Worm (Caenorhabditis elegans) whole organism, midembryonic: ENCODE data around the gene Y34B4A.10.

Experiments used
- flt-1 ChIP-seq: fragments of 200-800 bp; sonication (Bioruptor generic); IDR thresholded peaks from 2 replicates; pipeline ENCODE4 v1.3.6; 2022; ENCODE audit warnings: missing genetic modification characterization, missing compliant biosample characterization
- klf-2 ChIP-seq: fragments of 200-800 bp; sonication (Bioruptor generic); conservative IDR thresholded peaks from 2 replicates; pipeline ENCODE4 v1.3.6; 2022; ENCODE audit warnings: missing genetic modification reagents, missing genetic modification characterization, missing compliant biosample characterization
- ref-1 ChIP-seq: fragments of 200-800 bp; sonication (Bioruptor generic); conservative IDR thresholded peaks from 2 replicates; pipeline ENCODE4 v1.3.6; 2022; ENCODE audit warnings: missing genetic modification reagents, missing genetic modification characterization, missing compliant biosample characterization
- tab-1 ChIP-seq: fragments of 200-800 bp; sonication (Bioruptor generic); IDR thresholded peaks from 2 replicates; pipeline ENCODE4 v1.3.6; 2022; ENCODE audit warnings: missing genetic modification characterization, missing compliant biosample characterization

DNA sequence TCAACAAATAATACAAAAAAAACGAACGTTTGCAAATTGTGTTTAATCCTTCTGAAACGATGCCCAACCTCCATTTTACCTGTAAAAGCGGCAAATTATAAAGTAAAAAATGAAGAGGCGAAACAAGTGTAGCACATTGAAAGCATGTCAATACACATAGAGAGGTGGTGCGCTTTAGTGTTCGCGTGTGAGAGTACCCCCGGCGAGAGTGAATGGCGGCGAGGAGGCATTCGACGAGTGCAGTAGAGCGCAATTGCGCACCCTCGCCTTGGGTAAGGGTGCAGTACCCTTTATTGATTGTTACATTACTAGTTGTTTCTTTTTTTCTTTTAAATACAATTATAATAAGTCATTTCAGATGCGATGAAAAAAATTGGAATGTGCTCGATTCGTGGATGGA is 25.5 kb downstream of the Y34B4A.10 start, which contains the start of gene hst-6:
- TF ChIP-seq ref-1 (GFP tag; lab: Robert Waterston, UW) (no peak), tab-1 (no peak; the same call in 1 of the 2 replicates), flt-1 (GFP tag; lab: Robert Waterston, UW) (peak; percentile 62), klf-2 (GFP tag; lab: Robert Waterston, UW) (no peak)
